Worm (Caenorhabditis elegans) whole organism, late embryonic: ENCODE measurements around the gene gar-3.
A peak's percentile ranks its signal among the peaks of the same experiment; 100 is the strongest.

Source experiments
- C08G9.2 ChIP-seq: sonication (generic microtip); optimal IDR thresholded peaks from 2 replicates; lab custom pipeline; 2016; ENCODE audit warnings: mild to moderate bottlenecking, missing genetic modification characterization, moderate library complexity, missing compliant biosample characterization
- F13H6.1 ChIP-seq: sonication (generic microtip); optimal IDR thresholded peaks from 2 replicates; lab custom pipeline; 2016; ENCODE audit warnings: missing genetic modification characterization, missing compliant biosample characterization
- K09A11.1 ChIP-seq: sonication (generic microtip); optimal IDR thresholded peaks from 2 replicates; lab custom pipeline; 2017; ENCODE audit warnings: antibody characterized with exemption, mild to moderate bottlenecking, missing genetic modification characterization, missing compliant biosample characterization; ENCODE audit not compliant: insufficient read depth
- T23F11.4 ChIP-seq: fragments of 200-800 bp; sonication (Bioruptor generic); optimal IDR thresholded peaks from 2 replicates; lab custom pipeline; 2018; ENCODE audit warnings: mild to moderate bottlenecking, missing genetic modification characterization, missing compliant biosample characterization
- Y22D7AL.16 ChIP-seq: sonication (generic microtip); optimal IDR thresholded peaks from 2 replicates; lab custom pipeline; 2016; ENCODE audit warnings: missing genetic modification characterization, missing compliant biosample characterization
- ceh-14 ChIP-seq: sonication (generic microtip); optimal IDR thresholded peaks from 2 replicates; lab custom pipeline; 2016; ENCODE audit warnings: missing genotype, missing genetic modification characterization, missing compliant biosample characterization
- ceh-22 ChIP-seq: sonication (generic microtip); optimal IDR thresholded peaks from 2 replicates; lab custom pipeline; 2017; ENCODE audit warnings: missing biosample characterization, missing genetic modification characterization
- ceh-24 ChIP-seq: sonication (generic microtip); optimal IDR thresholded peaks from 2 replicates; lab custom pipeline; 2016; ENCODE audit warnings: mild to moderate bottlenecking, missing genetic modification characterization, missing compliant biosample characterization
- ceh-34 ChIP-seq: sonication (generic microtip); optimal IDR thresholded peaks from 2 replicates; lab custom pipeline; 2016; ENCODE audit warnings: mild to moderate bottlenecking, missing genetic modification characterization, missing compliant biosample characterization
- ceh-45 ChIP-seq: fragments of 200-800 bp; sonication (Bioruptor generic); IDR thresholded peaks from 2 replicates; pipeline ENCODE4 v1.3.6; 2022; ENCODE audit warnings: missing genetic modification reagents, missing genetic modification characterization, missing compliant biosample characterization
- ceh-48 ChIP-seq: sonication (generic microtip); optimal IDR thresholded peaks from 2 replicates; lab custom pipeline; 2016; ENCODE audit warnings: missing genetic modification characterization, inconsistent platforms, missing compliant biosample characterization
- che-1 ChIP-seq: sonication (generic microtip); optimal IDR thresholded peaks from 2 replicates; lab custom pipeline; 2016; ENCODE audit warnings: mild to moderate bottlenecking, missing genetic modification characterization, missing compliant biosample characterization
- elt-2 ChIP-seq: sonication (generic microtip); optimal IDR thresholded peaks from 2 replicates; lab custom pipeline; 2016; ENCODE audit warnings: missing genetic modification reagents, missing genetic modification characterization, missing compliant biosample characterization
- elt-4 ChIP-seq: sonication (generic microtip); optimal IDR thresholded peaks from 2 replicates; lab custom pipeline; 2016; ENCODE audit warnings: missing genetic modification characterization, missing compliant biosample characterization
- fax-1 ChIP-seq: sonication (generic microtip); optimal IDR thresholded peaks from 2 replicates; lab custom pipeline; 2016; ENCODE audit warnings: missing genotype, missing genetic modification characterization, missing compliant biosample characterization
- fkh-6 ChIP-seq: sonication (generic microtip); optimal IDR thresholded peaks from 2 replicates; lab custom pipeline; 2016; ENCODE audit warnings: missing genetic modification characterization, missing compliant biosample characterization
- hlh-13 ChIP-seq: fragments of 200-800 bp; sonication (Bioruptor generic); optimal IDR thresholded peaks from 2 replicates; lab custom pipeline; 2018; ENCODE audit warnings: mild to moderate bottlenecking, missing genetic modification characterization, missing compliant biosample characterization
- hlh-15 ChIP-seq: sonication (generic microtip); optimal IDR thresholded peaks from 2 replicates; lab custom pipeline; 2016; ENCODE audit warnings: missing genetic modification characterization, missing compliant biosample characterization
- hlh-30 ChIP-seq: sonication (generic microtip); optimal IDR thresholded peaks from 2 replicates; lab custom pipeline; 2017; ENCODE audit warnings: antibody characterized with exemption, missing genetic modification characterization, missing compliant biosample characterization; ENCODE audit not compliant: insufficient read depth
- lim-6 ChIP-seq: sonication (generic microtip); optimal IDR thresholded peaks from 2 replicates; lab custom pipeline; 2016; ENCODE audit warnings: missing genetic modification characterization, missing compliant biosample characterization
- lin-11 ChIP-seq: fragments of 200-800 bp; sonication (Bioruptor generic); optimal IDR thresholded peaks from 2 replicates; lab custom pipeline; 2018; ENCODE audit warnings: mild to moderate bottlenecking, missing genetic modification characterization, missing compliant biosample characterization
- madf-2 ChIP-seq: sonication (generic microtip); optimal IDR thresholded peaks from 2 replicates; lab custom pipeline; 2017; ENCODE audit warnings: missing genetic modification characterization, missing compliant biosample characterization
- nfya-1 ChIP-seq: sonication (generic microtip); optimal IDR thresholded peaks from 2 replicates; lab custom pipeline; 2017; ENCODE audit warnings: missing genetic modification characterization, mild to moderate bottlenecking, missing compliant biosample characterization, antibody characterized with exemption, moderate library complexity
- pag-3 ChIP-seq: sonication (generic microtip); optimal IDR thresholded peaks from 2 replicates; lab custom pipeline; 2016; ENCODE audit warnings: missing compliant biosample characterization, missing genetic modification characterization, borderline replicate concordance
- pax-1 ChIP-seq: fragments of 150-350 bp; optimal IDR thresholded peaks from 2 replicates; lab custom pipeline; 2014; ENCODE audit warnings: missing biosample characterization, missing genetic modification characterization
- pha-2 ChIP-seq: sonication (generic microtip); optimal IDR thresholded peaks from 2 replicates; lab custom pipeline; 2017; ENCODE audit warnings: mild to moderate bottlenecking, missing genetic modification characterization, missing compliant biosample characterization
- pqm-1 ChIP-seq: sonication (generic microtip); optimal IDR thresholded peaks from 2 replicates; lab custom pipeline; 2016; ENCODE audit warnings: missing genetic modification characterization, missing compliant biosample characterization
- pros-1 ChIP-seq: fragments of 150-350 bp; optimal IDR thresholded peaks from 2 replicates; lab custom pipeline; 2014; ENCODE audit warnings: missing biosample characterization, missing genetic modification reagents, missing genetic modification characterization
- rnt-1 ChIP-seq: sonication (generic microtip); optimal IDR thresholded peaks from 2 replicates; lab custom pipeline; 2016; ENCODE audit warnings: missing genetic modification characterization, missing compliant biosample characterization
- sdc-2 ChIP-seq: sonication (generic microtip); optimal IDR thresholded peaks from 2 replicates; lab custom pipeline; 2016; ENCODE audit warnings: missing genotype, missing genetic modification characterization, missing compliant biosample characterization
- sox-2 ChIP-seq: fragments of 200-800 bp; sonication (Bioruptor generic); IDR thresholded peaks from 2 replicates; pipeline ENCODE4 v1.3.6; 2022; ENCODE audit warnings: missing genetic modification reagents, missing genetic modification characterization, missing compliant biosample characterization
- sox-4 ChIP-seq: sonication (generic microtip); optimal IDR thresholded peaks from 2 replicates; lab custom pipeline; 2017; ENCODE audit warnings: mild to moderate bottlenecking, missing genetic modification characterization, inconsistent platforms, missing compliant biosample characterization
- syd-9 ChIP-seq: sonication (generic microtip); optimal IDR thresholded peaks from 2 replicates; lab custom pipeline; 2016; ENCODE audit warnings: mild to moderate bottlenecking, missing genetic modification characterization, moderate library complexity, missing compliant biosample characterization
- unc-3 ChIP-seq, 2 experiments: fragments of 200-800 bp in 1 of 2; sonication (Bioruptor generic) in 1 of 2; sonication (generic microtip) in 1 of 2; conservative IDR thresholded peaks in 1 of 2; optimal IDR thresholded peaks in 1 of 2; 2 replicates each; pipeline versions ENCODE4 v1.3.6 to Lab custom; 2016 to 2022; ENCODE audit warnings: missing compliant biosample characterization in 2 of 2, missing genetic modification characterization in 2 of 2, missing genetic modification reagents in 1 of 2
- zip-5 ChIP-seq: sonication (generic microtip); optimal IDR thresholded peaks from 2 replicates; lab custom pipeline; 2016; ENCODE audit warnings: missing genetic modification characterization, missing compliant biosample characterization

Gene gar-3

ce11 chrV:14559312-14559711, 20.2 kb downstream of the gar-3 start, which contains the start of gene srt-32:
Gene srt-32 (plus strand): TSS chrV:14559612.
- TF ChIP-seq pros-1 (tag; lab: Kevin White, UChicago) (no peak), fax-1 (tag; lab: Kevin White, UChicago) (no peak), hlh-15 (tag; lab: Kevin White, UChicago) (no peak), syd-9 (tag; lab: Kevin White, UChicago) (no peak), lim-6 (tag; lab: Kevin White, UChicago) (no peak), rnt-1 (tag; lab: Kevin White, UChicago) (no peak), ceh-45 (no peak)

- TF ChIP-seq K09A11.1 (tag; lab: Kevin White, UChicago) (no peak), ceh-24 (no peak), elt-2 (tag; lab: Kevin White, UChicago) (no peak), hlh-30 (no peak), pros-1 (tag; lab: Kevin White, UChicago) (no peak), elt-4 (tag; lab: Kevin White, UChicago) (no peak), ceh-34 (tag; lab: Kevin White, UChicago) (no peak), pqm-1 (tag; lab: Kevin White, UChicago) (no peak), madf-2 (no peak), sox-2 (no peak), unc-3 (GFP tag; conservative IDR thresholded peaks at IDR 0.05; lab: Robert Waterston, UW) (no peak), unc-3 (tag; optimal IDR thresholded peaks at IDR 0.05; lab: Kevin White, UChicago) (no peak), che-1 (tag; lab: Kevin White, UChicago) (no peak), ceh-14 (tag; lab: Kevin White, UChicago) (no peak), nfya-1 (no peak)
Measured at ce11 chrV:14558757-14559156, 20.8 kb downstream of the gar-3 start, which contains the start of gene C53A5.9. Gene C53A5.9 (minus strand): TSS chrV:14558857.

ce11 chrV:14556187-14556586, 23.3 kb downstream of the gar-3 start, which contains the start of gene srg-47:
Gene srg-47 (minus strand): TSS chrV:14556287.
- no peak for TF ChIP-seq F13H6.1 (tag; lab: Kevin White, UChicago)
- no peak for TF ChIP-seq Y22D7AL.16 (tag; lab: Kevin White, UChicago)
- no peak for TF ChIP-seq pag-3
- no peak for TF ChIP-seq hlh-13 (GFP tag; lab: Kevin White, UChicago)
- no peak for TF ChIP-seq pha-2 (tag; lab: Kevin White, UChicago)
- no peak for TF ChIP-seq zip-5 (tag; lab: Kevin White, UChicago)
- TF ChIP-seq sox-2 = no peak
- no peak for TF ChIP-seq lin-11 (tag; lab: Kevin White, UChicago)
- no peak for TF ChIP-seq fkh-6
- no peak for TF ChIP-seq madf-2
- no peak for TF ChIP-seq pros-1 (tag; lab: Kevin White, UChicago)
- TF ChIP-seq K09A11.1 (tag; lab: Kevin White, UChicago) = no peak
- no peak for TF ChIP-seq T23F11.4 (GFP tag; lab: Kevin White, UChicago)
- no peak for TF ChIP-seq rnt-1 (tag; lab: Kevin White, UChicago)
- no peak for TF ChIP-seq C08G9.2 (tag; lab: Kevin White, UChicago)
- TF ChIP-seq sox-4 (tag; lab: Kevin White, UChicago) = no peak

- TF ChIP-seq pax-1 (tag; lab: Kevin White, UChicago) (no peak), sox-4 (tag; lab: Kevin White, UChicago) (no peak), zip-5 (tag; lab: Kevin White, UChicago) (no peak), ceh-48 (no peak), ceh-34 (tag; lab: Kevin White, UChicago) (peak; percentile 66)
- TF ChIP-seq, all 69 proteins: peak for 1
Measured at ce11 chrV:14548510-14548909, 31.0 kb downstream of the gar-3 start.

ce11 chrV:14546569-14546968, 33.0 kb downstream of the gar-3 start, which contains the start of gene C53A5.13:
Gene C53A5.13 (plus strand): TSS chrV:14546869.
- no peak for TF ChIP-seq ceh-22 (tag; lab: Kevin White, UChicago)
- TF ChIP-seq unc-3 (GFP tag; conservative IDR thresholded peaks at IDR 0.05; lab: Robert Waterston, UW) = no peak
- TF ChIP-seq unc-3 (tag; optimal IDR thresholded peaks at IDR 0.05; lab: Kevin White, UChicago) = no peak
- no peak for TF ChIP-seq sdc-2 (tag; lab: Kevin White, UChicago)
